Worm (Caenorhabditis elegans) whole organism, late embryonic: ENCODE data around the gene npr-28.

Experiments used
- ceh-6 ChIP-seq: fragments of 200-800 bp; sonication (Bioruptor generic); optimal IDR thresholded peaks from 2 replicates; lab custom pipeline; 2018; ENCODE audit warnings: mild to moderate bottlenecking, missing genetic modification characterization, missing compliant biosample characterization
- eyg-1 ChIP-seq: sonication (generic microtip); optimal IDR thresholded peaks from 2 replicates; lab custom pipeline; 2016; ENCODE audit warnings: missing genotype, missing genetic modification characterization, missing compliant biosample characterization
- ttx-3 ChIP-seq: sonication (generic microtip); optimal IDR thresholded peaks from 2 replicates; lab custom pipeline; 2016; ENCODE audit warnings: missing genetic modification reagents, missing genetic modification characterization, missing compliant biosample characterization

- TF ChIP-seq ttx-3 (tag; lab: Kevin White, UChicago) (no peak), ceh-6 (GFP tag; lab: Kevin White, UChicago) (no peak), eyg-1 (tag; lab: Kevin White, UChicago) (no peak)
Measured at ce11 chrX:8378312-8378711, 27.4 kb upstream of the npr-28 start, which contains the start of gene tbc-18.
